Worm (Caenorhabditis elegans) whole organism, late embryonic: ENCODE measurements around the gene sgo-1.

ENCODE experiments used
- ceh-31 ChIP-seq: sonication (generic microtip); optimal IDR thresholded peaks from 2 replicates; lab custom pipeline; 2016; ENCODE audit warnings: missing genetic modification characterization, missing compliant biosample characterization
- dve-1 ChIP-seq: sonication (generic microtip); optimal IDR thresholded peaks from 2 replicates; lab custom pipeline; 2017; ENCODE audit warnings: antibody characterized with exemption, mild to moderate bottlenecking, missing genetic modification characterization, missing compliant biosample characterization
- elt-2 ChIP-seq: sonication (generic microtip); optimal IDR thresholded peaks from 2 replicates; lab custom pipeline; 2016; ENCODE audit warnings: missing genetic modification reagents, missing genetic modification characterization, missing compliant biosample characterization
- nfya-1 ChIP-seq: sonication (generic microtip); optimal IDR thresholded peaks from 2 replicates; lab custom pipeline; 2017; ENCODE audit warnings: missing genetic modification characterization, mild to moderate bottlenecking, missing compliant biosample characterization, antibody characterized with exemption, moderate library complexity
- pag-3 ChIP-seq: sonication (generic microtip); optimal IDR thresholded peaks from 2 replicates; lab custom pipeline; 2016; ENCODE audit warnings: missing compliant biosample characterization, missing genetic modification characterization, borderline replicate concordance
- sdc-2 ChIP-seq: sonication (generic microtip); optimal IDR thresholded peaks from 2 replicates; lab custom pipeline; 2016; ENCODE audit warnings: missing genotype, missing genetic modification characterization, missing compliant biosample characterization
- sox-4 ChIP-seq: sonication (generic microtip); optimal IDR thresholded peaks from 2 replicates; lab custom pipeline; 2017; ENCODE audit warnings: mild to moderate bottlenecking, missing genetic modification characterization, inconsistent platforms, missing compliant biosample characterization

- TF ChIP-seq sox-4 (tag; lab: Kevin White, UChicago), result no peak
- TF ChIP-seq dve-1 (tag; lab: Kevin White, UChicago), result no peak
- no peak for TF ChIP-seq nfya-1
- TF ChIP-seq elt-2, result no peak
- no peak for TF ChIP-seq ceh-31 (tag; lab: Kevin White, UChicago)
- TF ChIP-seq sdc-2 (tag; lab: Kevin White, UChicago), result no peak
- TF ChIP-seq pag-3 (tag; lab: Kevin White, UChicago), result no peak
Measured at ce11 chrIV:7764319-7764718, 32.0 kb downstream of the sgo-1 start.
